Worm (Caenorhabditis elegans): ENCODE measurements around the gene B0310.6.

DNA sequence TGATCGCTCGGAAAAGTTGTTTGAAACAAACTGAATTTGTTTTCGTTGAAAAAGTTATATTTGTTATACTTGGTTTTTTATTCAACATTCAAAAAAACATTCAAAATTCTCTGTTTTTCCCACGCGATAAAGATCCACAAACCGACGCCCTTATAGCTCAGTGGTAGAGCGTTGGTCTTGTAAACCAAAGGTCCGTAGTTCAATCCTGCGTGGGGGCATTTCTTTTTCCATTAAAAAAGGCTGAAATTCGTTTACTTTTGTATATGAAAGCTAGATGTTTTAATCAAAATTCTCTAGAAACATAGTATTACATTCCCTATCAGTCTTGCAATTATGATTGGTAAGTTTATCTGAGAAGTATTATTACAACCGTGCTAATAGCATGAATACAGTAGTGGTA is 43.1 kb downstream of the B0310.6 start:
- no peak for TF ChIP-seq unc-62 (GFP tag; optimal IDR thresholded peaks at IDR 0.05)
- TF ChIP-seq lsy-2 (tag; optimal IDR thresholded peaks at IDR 0.05): no peak
- TF ChIP-seq blmp-1 (tag; optimal IDR thresholded peaks at IDR 0.05; ENCODE audit: insufficient read depth): no peak
- no peak for TF ChIP-seq lin-13 (GFP tag; optimal IDR thresholded peaks at IDR 0.05)
